Worm (Caenorhabditis elegans) whole organism, midembryonic: ENCODE data around the gene F42A9.7.

Experiments
- T22C8.4 ChIP-seq: fragments of 200-800 bp; sonication (Bioruptor generic); IDR thresholded peaks from 2 replicates; pipeline ENCODE4 v1.3.6; 2022; ENCODE audit warnings: missing genetic modification characterization, missing compliant biosample characterization
- cog-1 ChIP-seq: sonication (generic microtip); optimal IDR thresholded peaks from 2 replicates; lab custom pipeline; 2016; ENCODE audit warnings: missing genetic modification characterization, missing compliant biosample characterization
- flt-1 ChIP-seq: fragments of 200-800 bp; sonication (Bioruptor generic); IDR thresholded peaks from 2 replicates; pipeline ENCODE4 v1.3.6; 2022; ENCODE audit warnings: missing genetic modification characterization, missing compliant biosample characterization
- klf-2 ChIP-seq: fragments of 200-800 bp; sonication (Bioruptor generic); conservative IDR thresholded peaks from 2 replicates; pipeline ENCODE4 v1.3.6; 2022; ENCODE audit warnings: missing genetic modification reagents, missing genetic modification characterization, missing compliant biosample characterization
- tab-1 ChIP-seq: fragments of 200-800 bp; sonication (Bioruptor generic); IDR thresholded peaks from 2 replicates; pipeline ENCODE4 v1.3.6; 2022; ENCODE audit warnings: missing genetic modification characterization, missing compliant biosample characterization
- ztf-23 ChIP-seq: fragments of 200-800 bp; sonication (Bioruptor generic); IDR thresholded peaks from 2 replicates; pipeline ENCODE4 v1.3.6; 2022; ENCODE audit warnings: missing genetic modification reagents, missing genetic modification characterization, missing compliant biosample characterization
- ztf-29 ChIP-seq: fragments of 200-800 bp; sonication (Bioruptor generic); IDR thresholded peaks from 2 replicates; pipeline ENCODE4 v1.3.6; 2022; ENCODE audit warnings: missing genetic modification reagents, missing genetic modification characterization, missing compliant biosample characterization

DNA sequence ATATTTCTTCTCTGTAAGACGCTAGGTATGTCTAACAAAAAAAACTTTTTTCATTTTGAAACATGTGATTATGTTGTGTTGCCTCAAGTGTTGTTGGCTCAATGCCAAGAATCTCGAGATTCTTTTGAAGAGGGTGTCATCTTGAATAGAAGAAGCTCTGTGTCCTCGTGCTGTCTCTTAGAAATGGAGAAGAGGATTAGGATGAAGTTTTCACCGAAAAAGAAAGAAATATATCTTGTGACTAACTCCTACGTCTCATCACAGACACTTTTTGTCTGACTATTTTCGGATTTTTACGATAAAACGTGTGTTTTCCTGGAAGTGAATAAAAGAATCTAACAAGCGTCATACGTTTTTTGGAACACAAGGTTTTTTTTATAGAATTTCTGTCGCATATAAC, 29.3 kb downstream of the F42A9.7 start:
- no peak for TF ChIP-seq T22C8.4 (GFP tag; lab: Robert Waterston, UW)
- no peak for TF ChIP-seq flt-1 (GFP tag; lab: Robert Waterston, UW)
- TF ChIP-seq tab-1 (GFP tag; lab: Robert Waterston, UW) = no peak
- no peak for TF ChIP-seq ztf-23
- TF ChIP-seq klf-2 (GFP tag; lab: Robert Waterston, UW) = no peak
- TF ChIP-seq cog-1 (tag; lab: Kevin White, UChicago) = no peak
- no peak for TF ChIP-seq ztf-29 (GFP tag; lab: Robert Waterston, UW)
